Fruit fly (Drosophila melanogaster): Measurements from ENCODE around the gene CG33285.

CG33285 gene

dm6 chr3L:21066210-21066912, 22.4 kb downstream of the CG33285 start:
- TF ChIP-seq CG8478 (optimal IDR thresholded peaks at IDR 0.05), result no peak

dm6 chr3L:21065212-21065902, 23.4 kb downstream of the CG33285 start, which contains the start of gene CG43072:
TSS of gene CG43072 (plus strand) at chr3L:21065852.
- no peak for TF ChIP-seq pan (optimal IDR thresholded peaks at IDR 0.05)
- TF ChIP-seq EcR (GFP tag; optimal IDR thresholded peaks at IDR 0.05), result no peak
- TF ChIP-seq usp (GFP tag; optimal IDR thresholded peaks at IDR 0.05), result no peak
- TF ChIP-seq Dll (optimal IDR thresholded peaks at IDR 0.05), result no peak
- TF ChIP-seq psq (optimal IDR thresholded peaks at IDR 0.05), result no peak
- no peak for TF ChIP-seq CG8478 (optimal IDR thresholded peaks at IDR 0.05)

dm6 chr3L:21064587-21064986, 24.2 kb downstream of the CG33285 start:
- TF ChIP-seq CG8478 (optimal IDR thresholded peaks at IDR 0.05), result no peak
- TF ChIP-seq usp (GFP tag; optimal IDR thresholded peaks at IDR 0.05), result no peak
- TF ChIP-seq pan (optimal IDR thresholded peaks at IDR 0.05), result no peak
- no peak for TF ChIP-seq Dll (optimal IDR thresholded peaks at IDR 0.05)
- no peak for TF ChIP-seq psq (optimal IDR thresholded peaks at IDR 0.05)

dm6 chr3L:21061968-21062367, 26.8 kb downstream of the CG33285 start:
- TF ChIP-seq EcR (GFP tag; optimal IDR thresholded peaks at IDR 0.05), result no peak
- TF ChIP-seq pan (optimal IDR thresholded peaks at IDR 0.05), result no peak
- TF ChIP-seq usp (GFP tag; optimal IDR thresholded peaks at IDR 0.05), result no peak
- TF ChIP-seq Dll (optimal IDR thresholded peaks at IDR 0.05), result no peak
- TF ChIP-seq CG8478 (optimal IDR thresholded peaks at IDR 0.05), result no peak
- no peak for TF ChIP-seq psq (optimal IDR thresholded peaks at IDR 0.05)

- no peak for TF ChIP-seq psq (optimal IDR thresholded peaks at IDR 0.05)
- TF ChIP-seq EcR (GFP tag; optimal IDR thresholded peaks at IDR 0.05), result no peak
- no peak for TF ChIP-seq usp (GFP tag; optimal IDR thresholded peaks at IDR 0.05)
- TF ChIP-seq CG8478 (optimal IDR thresholded peaks at IDR 0.05), result no peak
- no peak for TF ChIP-seq pan (optimal IDR thresholded peaks at IDR 0.05)
- no peak for TF ChIP-seq Dll (optimal IDR thresholded peaks at IDR 0.05)
Measured at dm6 chr3L:21060189-21061070, 28.4 kb downstream of the CG33285 start.

DNA sequence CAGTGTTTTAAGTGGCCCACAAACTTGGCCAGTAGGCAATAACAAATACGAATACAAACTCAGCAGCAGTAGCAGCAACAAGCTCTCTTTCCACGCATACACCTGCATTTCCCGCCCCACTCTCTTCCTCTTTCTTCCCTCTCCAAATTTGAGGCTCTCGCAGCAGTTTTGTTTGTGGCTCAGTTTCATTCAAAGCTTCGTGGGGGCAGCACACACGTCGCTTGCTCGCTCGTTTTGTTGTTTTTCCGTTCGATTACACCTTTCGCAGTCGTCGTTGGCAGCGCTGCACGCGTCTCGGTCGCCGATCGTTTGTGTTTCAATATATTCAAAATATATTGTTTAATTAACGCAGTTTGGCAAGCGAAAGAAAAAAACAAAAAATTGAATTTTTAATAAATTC, 30.1 kb downstream of the CG33285 start:
- TF ChIP-seq Dll (optimal IDR thresholded peaks at IDR 0.05) (peak; percentile 80), CG8478 (optimal IDR thresholded peaks at IDR 0.05) (no peak)

- TF ChIP-seq psq (optimal IDR thresholded peaks at IDR 0.05) (no peak), usp (GFP tag; optimal IDR thresholded peaks at IDR 0.05) (no peak), Dll (optimal IDR thresholded peaks at IDR 0.05) (peak; percentile 66), pan (optimal IDR thresholded peaks at IDR 0.05) (no peak), CG8478 (optimal IDR thresholded peaks at IDR 0.05) (no peak)
Measured at dm6 chr3L:21057568-21057940, 31.2 kb downstream of the CG33285 start.

DNA sequence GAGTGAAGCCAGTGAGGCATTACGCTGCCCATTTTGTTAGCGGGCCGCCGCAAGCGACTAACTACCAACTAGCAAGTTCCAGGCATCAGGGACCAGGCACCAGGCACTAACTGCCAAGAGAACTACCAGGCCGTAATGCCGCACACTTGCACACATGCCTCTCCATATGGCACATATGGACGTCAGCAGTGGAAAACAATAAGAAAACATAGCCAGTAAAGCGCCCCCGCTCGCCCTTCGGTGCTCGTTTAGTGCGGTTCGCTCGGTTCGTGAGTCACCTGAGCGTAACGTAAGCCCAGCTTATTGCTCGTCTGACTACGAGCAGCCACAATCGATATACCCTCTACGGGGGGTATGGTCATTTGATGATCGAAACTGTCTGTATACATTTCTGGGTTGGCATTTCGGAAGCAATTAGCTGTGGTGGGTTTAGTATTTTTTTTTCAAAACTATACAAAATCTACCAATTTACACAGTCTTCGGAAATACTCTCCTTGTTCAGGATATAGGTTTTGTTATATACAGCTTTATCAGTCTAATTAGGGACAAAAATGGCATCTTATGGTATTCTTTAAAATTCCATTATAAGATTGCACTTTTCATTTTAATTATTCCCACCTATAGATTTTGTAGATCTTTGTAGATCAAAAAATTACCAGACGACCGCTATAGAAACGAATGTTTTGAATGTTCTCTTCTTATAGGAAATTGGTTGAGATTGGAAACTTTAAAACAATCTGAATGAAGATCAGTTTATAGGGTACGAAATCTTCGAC, 31.8 kb downstream of the CG33285 start:
- TF ChIP-seq usp (GFP tag; optimal IDR thresholded peaks at IDR 0.05) (no peak), Dll (optimal IDR thresholded peaks at IDR 0.05) (no peak), pan (optimal IDR thresholded peaks at IDR 0.05) (peak; percentile 82), CG8478 (optimal IDR thresholded peaks at IDR 0.05) (no peak), EcR (GFP tag; optimal IDR thresholded peaks at IDR 0.05) (no peak), psq (optimal IDR thresholded peaks at IDR 0.05) (no peak)

DNA sequence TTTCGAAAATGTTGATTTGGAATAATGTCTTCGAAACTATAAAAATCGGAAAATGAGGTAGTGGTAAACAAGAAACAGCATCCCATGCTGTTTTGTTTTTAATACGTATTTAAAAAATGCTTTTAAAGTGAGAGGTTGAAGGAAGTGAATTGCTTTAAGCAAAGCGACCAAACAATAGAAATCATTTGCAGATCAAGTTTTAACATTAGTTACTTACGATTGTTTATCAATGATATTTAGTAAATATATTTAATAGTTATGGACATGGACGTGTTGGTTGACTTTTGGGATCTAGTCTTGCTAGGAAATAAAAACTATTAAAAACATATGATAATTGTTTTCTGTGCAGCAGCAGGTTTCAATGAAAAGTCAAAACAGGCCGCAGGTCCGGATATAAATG, 32.5 kb downstream of the CG33285 start:
- TF ChIP-seq Dll (optimal IDR thresholded peaks at IDR 0.05), result no peak
- TF ChIP-seq pan (optimal IDR thresholded peaks at IDR 0.05), result no peak
- TF ChIP-seq CG8478 (optimal IDR thresholded peaks at IDR 0.05), result no peak
- no peak for TF ChIP-seq psq (optimal IDR thresholded peaks at IDR 0.05)
- TF ChIP-seq EcR (GFP tag; optimal IDR thresholded peaks at IDR 0.05), result no peak
- no peak for TF ChIP-seq usp (GFP tag; optimal IDR thresholded peaks at IDR 0.05)

- TF ChIP-seq pan (optimal IDR thresholded peaks at IDR 0.05), result no peak
- TF ChIP-seq Dll (optimal IDR thresholded peaks at IDR 0.05), result no peak
- no peak for TF ChIP-seq CG8478 (optimal IDR thresholded peaks at IDR 0.05)
Measured at dm6 chr3L:21055839-21056238, 33.0 kb downstream of the CG33285 start.

- no peak for TF ChIP-seq usp (GFP tag; optimal IDR thresholded peaks at IDR 0.05)
- no peak for TF ChIP-seq psq (optimal IDR thresholded peaks at IDR 0.05)
- TF ChIP-seq Dll (optimal IDR thresholded peaks at IDR 0.05), result no peak
- TF ChIP-seq CG8478 (optimal IDR thresholded peaks at IDR 0.05), result no peak
- TF ChIP-seq pan (optimal IDR thresholded peaks at IDR 0.05), result no peak
- no peak for TF ChIP-seq EcR (GFP tag; optimal IDR thresholded peaks at IDR 0.05)
Measured at dm6 chr3L:21054894-21055270, 33.9 kb downstream of the CG33285 start.
